Worm (Caenorhabditis elegans) whole organism, L3 larva: ENCODE data around the gene str-84.
A peak's percentile ranks its signal among the peaks of the same experiment; 100 is the strongest.

Source experiments
- R02D3.7 ChIP-seq: fragments of 150-350 bp; optimal IDR thresholded peaks from 2 replicates; lab custom pipeline; 2014; ENCODE audit warnings: missing biosample characterization, missing genetic modification characterization
- ZK546.5 ChIP-seq: sonication (generic microtip); optimal IDR thresholded peaks from 2 replicates; lab custom pipeline; 2017; ENCODE audit warnings: missing biosample characterization, missing genetic modification characterization
- aly-2 ChIP-seq: fragments of 150-350 bp; optimal IDR thresholded peaks from 2 replicates; lab custom pipeline; 2014; ENCODE audit warnings: missing biosample characterization, missing genetic modification characterization
- ama-1 ChIP-seq: fragments of 150-350 bp; optimal IDR thresholded peaks from 2 replicates; lab custom pipeline; 2018
- ceh-16 ChIP-seq: sonication (generic microtip); optimal IDR thresholded peaks from 2 replicates; lab custom pipeline; 2017; ENCODE audit warnings: missing biosample characterization, missing genetic modification characterization
- ceh-28 ChIP-seq: fragments of 150-350 bp; optimal IDR thresholded peaks from 2 replicates; lab custom pipeline; 2014; ENCODE audit warnings: missing biosample characterization, missing genetic modification reagents, missing genetic modification characterization
- ceh-82 ChIP-seq: fragments of 150-350 bp; optimal IDR thresholded peaks from 2 replicates; lab custom pipeline; 2014; ENCODE audit warnings: missing biosample characterization, missing genetic modification characterization
- ceh-9 ChIP-seq: sonication (generic microtip); optimal IDR thresholded peaks from 2 replicates; lab custom pipeline; 2018; ENCODE audit warnings: missing biosample characterization, missing genetic modification characterization
- daf-12 ChIP-seq: fragments of 150-350 bp; optimal IDR thresholded peaks from 2 replicates; lab custom pipeline; 2014; ENCODE audit warnings: missing biosample characterization, missing genetic modification reagents, missing genetic modification characterization
- egl-27 ChIP-seq: sonication (generic microtip); optimal IDR thresholded peaks from 4 replicates; lab custom pipeline; 2017; ENCODE audit warnings: missing biosample characterization, missing genetic modification reagents, missing genetic modification characterization
- egl-5 ChIP-seq: fragments of 150-350 bp; optimal IDR thresholded peaks from 2 replicates; lab custom pipeline; 2017; ENCODE audit warnings: missing biosample characterization, missing genetic modification reagents, missing genetic modification characterization, inconsistent platforms
- elt-1 ChIP-seq: fragments of 150-350 bp; optimal IDR thresholded peaks from 2 replicates; lab custom pipeline; 2014; ENCODE audit warnings: missing biosample characterization, missing genetic modification characterization
- elt-2 ChIP-seq: sonication (generic microtip); optimal IDR thresholded peaks from 2 replicates; lab custom pipeline; 2016; ENCODE audit warnings: missing genetic modification reagents, mild to moderate bottlenecking, missing genetic modification characterization, missing compliant biosample characterization
- elt-3 ChIP-seq, 3 experiments: fragments of 150-350 bp in 1 of 3; sonication (generic microtip) in 2 of 3; optimal IDR thresholded peaks; 2 replicates in 2 of 3; 4 replicates in 1 of 3; lab custom pipeline; 2014 to 2017; ENCODE audit warnings: missing biosample characterization in 3 of 3, missing genetic modification characterization in 3 of 3
- eor-1 ChIP-seq, 2 experiments: fragments of 150-350 bp; optimal IDR thresholded peaks; 2 replicates each; lab custom pipeline; 2014 to 2018; ENCODE audit warnings: missing biosample characterization in 2 of 2, missing genetic modification characterization in 2 of 2
- fkh-10 ChIP-seq: sonication (generic microtip); optimal IDR thresholded peaks from 2 replicates; lab custom pipeline; 2017; ENCODE audit warnings: missing biosample characterization, missing genetic modification reagents, missing genetic modification characterization
- fkh-2 ChIP-seq: fragments of 150-350 bp; optimal IDR thresholded peaks from 2 replicates; lab custom pipeline; 2014; ENCODE audit warnings: missing biosample characterization, missing genetic modification reagents, missing genetic modification characterization
- fos-1 ChIP-seq: fragments of 150-350 bp; optimal IDR thresholded peaks from 2 replicates; lab custom pipeline; 2014; ENCODE audit warnings: missing biosample characterization, missing genetic modification characterization
- hmg-11 ChIP-seq: sonication (generic microtip); optimal IDR thresholded peaks from 2 replicates; lab custom pipeline; 2016; ENCODE audit warnings: missing genetic modification characterization, missing compliant biosample characterization
- jun-1 ChIP-seq: fragments of 150-350 bp; optimal IDR thresholded peaks from 2 replicates; lab custom pipeline; 2014; ENCODE audit warnings: missing biosample characterization, missing genetic modification reagents, missing genetic modification characterization
- lin-15B ChIP-seq: fragments of 150-350 bp; optimal IDR thresholded peaks from 2 replicates; lab custom pipeline; 2014; ENCODE audit warnings: missing biosample characterization, missing genetic modification characterization
- lin-39 ChIP-seq: fragments of 150-350 bp; optimal IDR thresholded peaks from 2 replicates; lab custom pipeline; 2018; ENCODE audit warnings: missing biosample characterization, missing genetic modification reagents, missing genetic modification characterization
- lsy-12 ChIP-seq: sonication (generic microtip); optimal IDR thresholded peaks from 2 replicates; lab custom pipeline; 2016; ENCODE audit warnings: mild to moderate bottlenecking, missing genetic modification characterization, missing compliant biosample characterization
- mdl-1 ChIP-seq: fragments of 150-350 bp; optimal IDR thresholded peaks from 2 replicates; lab custom pipeline; 2014; ENCODE audit warnings: missing biosample characterization, missing genetic modification characterization
- mml-1 ChIP-seq: fragments of 150-350 bp; sonication (generic microtip); optimal IDR thresholded peaks from 3 replicates; lab custom pipeline; 2014; ENCODE audit warnings: missing biosample characterization, missing genetic modification characterization
- nfya-1 ChIP-seq: sonication (generic microtip); optimal IDR thresholded peaks from 2 replicates; lab custom pipeline; 2017; ENCODE audit warnings: missing genetic modification characterization, mild to moderate bottlenecking, missing compliant biosample characterization, antibody characterized with exemption, moderate library complexity; ENCODE audit not compliant: insufficient read depth
- nhr-11 ChIP-seq: fragments of 150-350 bp; optimal IDR thresholded peaks from 2 replicates; lab custom pipeline; 2014; ENCODE audit warnings: missing biosample characterization, missing genetic modification characterization
- nhr-12 ChIP-seq: fragments of 150-350 bp; optimal IDR thresholded peaks from 2 replicates; lab custom pipeline; 2014; ENCODE audit warnings: missing biosample characterization, missing genetic modification characterization
- nhr-23 ChIP-seq: fragments of 150-350 bp; optimal IDR thresholded peaks from 2 replicates; lab custom pipeline; 2014; ENCODE audit warnings: missing biosample characterization, missing genetic modification reagents, missing genetic modification characterization
- nhr-237 ChIP-seq: fragments of 150-350 bp; optimal IDR thresholded peaks from 2 replicates; lab custom pipeline; 2014; ENCODE audit warnings: missing biosample characterization, missing genetic modification characterization
- nhr-25 ChIP-seq: sonication (generic microtip); optimal IDR thresholded peaks from 2 replicates; lab custom pipeline; 2017; ENCODE audit warnings: missing biosample characterization, missing genetic modification characterization
- nhr-28 ChIP-seq: fragments of 150-350 bp; optimal IDR thresholded peaks from 2 replicates; lab custom pipeline; 2014; ENCODE audit warnings: missing biosample characterization, missing genetic modification characterization
- nhr-43 ChIP-seq: sonication (generic microtip); optimal IDR thresholded peaks from 2 replicates; lab custom pipeline; 2016; ENCODE audit warnings: mild to moderate bottlenecking, missing genetic modification characterization, missing compliant biosample characterization; ENCODE audit not compliant: poor library complexity, severe bottlenecking
- nhr-67 ChIP-seq: fragments of 150-350 bp; optimal IDR thresholded peaks from 2 replicates; lab custom pipeline; 2014; ENCODE audit warnings: missing biosample characterization, missing genetic modification characterization
- nhr-76 ChIP-seq: fragments of 150-350 bp; sonication (generic microtip); optimal IDR thresholded peaks from 5 replicates; lab custom pipeline; 2014; ENCODE audit warnings: missing biosample characterization, missing genetic modification characterization
- nhr-77 ChIP-seq: fragments of 150-350 bp; optimal IDR thresholded peaks from 2 replicates; lab custom pipeline; 2014; ENCODE audit warnings: missing biosample characterization, missing genetic modification characterization
- pha-4 ChIP-seq: fragments of 150-350 bp; optimal IDR thresholded peaks from 2 replicates; lab custom pipeline; 2014; ENCODE audit warnings: missing biosample characterization, missing genetic modification reagents, missing genetic modification characterization
- pqm-1 ChIP-seq: fragments of 150-350 bp; optimal IDR thresholded peaks from 2 replicates; lab custom pipeline; 2017; ENCODE audit warnings: missing biosample characterization, missing genetic modification characterization, inconsistent platforms
- sea-2 ChIP-seq: fragments of 150-350 bp; sonication (generic microtip); optimal IDR thresholded peaks from 4 replicates; lab custom pipeline; 2014; ENCODE audit warnings: missing biosample characterization, missing genetic modification reagents, missing genetic modification characterization
- skn-1 ChIP-seq: fragments of 150-350 bp; optimal IDR thresholded peaks from 2 replicates; lab custom pipeline; 2014; ENCODE audit warnings: missing biosample characterization, missing genetic modification characterization
- snpc-4 ChIP-seq: fragments of 150-350 bp; optimal IDR thresholded peaks from 2 replicates; lab custom pipeline; 2014; ENCODE audit warnings: missing biosample characterization, missing genetic modification characterization
- tbx-2 ChIP-seq: sonication (generic microtip); optimal IDR thresholded peaks from 2 replicates; lab custom pipeline; 2016; ENCODE audit warnings: mild to moderate bottlenecking, missing genetic modification characterization, missing compliant biosample characterization
- unc-39 ChIP-seq: sonication (generic microtip); optimal IDR thresholded peaks from 4 replicates; lab custom pipeline; 2017; ENCODE audit warnings: missing biosample characterization, missing genetic modification characterization
- unc-62 ChIP-seq: fragments of 150-350 bp; sonication (generic microtip); optimal IDR thresholded peaks from 4 replicates; lab custom pipeline; 2014; ENCODE audit warnings: missing biosample characterization, missing genetic modification reagents, missing genetic modification characterization
- zag-1 ChIP-seq: fragments of 150-350 bp; optimal IDR thresholded peaks from 2 replicates; lab custom pipeline; 2014; ENCODE audit warnings: missing biosample characterization, missing genetic modification characterization
- ztf-11 ChIP-seq: fragments of 150-350 bp; optimal IDR thresholded peaks from 2 replicates; lab custom pipeline; 2014; ENCODE audit warnings: missing biosample characterization, missing genetic modification characterization
- ztf-4 ChIP-seq: fragments of 150-350 bp; optimal IDR thresholded peaks from 2 replicates; lab custom pipeline; 2014; ENCODE audit warnings: missing biosample characterization, missing genetic modification characterization

Gene str-84

DNA sequence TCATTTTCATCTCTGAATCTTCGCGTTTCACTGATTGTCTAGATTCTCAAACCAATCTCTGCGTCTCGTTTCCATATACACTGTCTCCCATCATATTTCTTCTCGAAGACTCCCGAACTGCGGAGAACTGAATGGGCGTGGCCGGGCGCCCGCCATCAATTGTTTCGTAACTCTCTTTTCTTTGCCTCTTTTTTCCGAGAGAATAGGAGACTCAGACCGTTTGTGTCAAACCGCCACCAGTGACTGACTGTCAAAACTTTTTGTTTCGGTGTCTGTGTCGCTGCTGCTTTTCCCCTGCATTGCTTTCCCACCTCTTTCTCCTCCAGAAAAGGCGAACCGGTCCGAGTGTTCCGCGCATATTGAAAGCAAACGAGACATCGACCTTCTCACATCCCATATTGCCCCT, 44.6 kb downstream of the str-84 start, which contains the start of gene unc-23:
Gene unc-23 (plus strand): TSS at position 176 of the 406 bp plus-strand sequence.
- TF ChIP-seq nhr-11 (tag; lab: Kevin White, UChicago) (peak; percentile 68), nhr-43 (tag; lab: Kevin White, UChicago) (peak; percentile 90), fkh-2 (tag; lab: Kevin White, UChicago) (no peak), nhr-237 (tag; lab: Kevin White, UChicago) (no peak), ceh-82 (tag; lab: Kevin White, UChicago) (no peak), zag-1 (tag; lab: Kevin White, UChicago) (no peak), mml-1 (tag; lab: Kevin White, UChicago) (peak; percentile 5), ceh-9 (no peak), aly-2 (tag; lab: Kevin White, UChicago) (no peak), nhr-76 (tag; lab: Kevin White, UChicago) (no peak), fos-1 (tag; lab: Kevin White, UChicago) (peak; percentile 56), pha-4 (peak; percentile 81), pqm-1 (tag; lab: Kevin White, UChicago) (peak; percentile 35), unc-62 (peak; percentile 70), lin-39 (peak; percentile 44), ztf-11 (tag; lab: Kevin White, UChicago) (no peak), elt-1 (tag; lab: Kevin White, UChicago) (peak; percentile 2), fkh-10 (GFP tag; lab: Kevin White, UChicago) (no peak), ceh-28 (peak; percentile 80), mdl-1 (tag; lab: Kevin White, UChicago) (no peak), ceh-16 (tag; lab: Kevin White, UChicago) (no peak), egl-27 (tag; lab: Kevin White, UChicago) (peak; percentile 50), snpc-4 (no peak), egl-5 (tag; lab: Kevin White, UChicago) (no peak), ama-1 (lab: Kevin White, UChicago) (peak; percentile 56), eor-1 (tag; optimal IDR thresholded peaks at IDR 0.05; lab: Kevin White, UChicago) (peak in 1 of 2 experiments; percentile 51), daf-12 (tag; lab: Kevin White, UChicago) (no peak), hmg-11 (tag; lab: Kevin White, UChicago) (no peak), unc-39 (tag; lab: Kevin White, UChicago) (no peak), skn-1 (no peak), nhr-28 (no peak), elt-2 (tag; lab: Kevin White, UChicago) (peak; percentile 84), nhr-23 (tag; lab: Kevin White, UChicago) (peak; percentile 86), nhr-67 (tag; lab: Kevin White, UChicago) (no peak), ZK546.5 (tag; lab: Kevin White, UChicago) (no peak), nhr-77 (tag; lab: Kevin White, UChicago) (no peak), tbx-2 (tag; lab: Kevin White, UChicago) (peak; percentile 43), nhr-12 (tag; lab: Kevin White, UChicago) (no peak), elt-3 (tag; optimal IDR thresholded peaks at IDR 0.05; lab: Kevin White, UChicago) (peak; percentile 31 to 67 (median 56)), sea-2 (GFP tag; lab: Kevin White, UChicago) (no peak), R02D3.7 (tag; lab: Kevin White, UChicago) (peak; percentile 48), ztf-4 (tag; lab: Kevin White, UChicago) (no peak), lsy-12 (tag; lab: Kevin White, UChicago) (peak; percentile 83), lin-15B (tag; lab: Kevin White, UChicago) (peak; percentile 26), jun-1 (peak; percentile 86), nfya-1 (tag; lab: Kevin White, UChicago) (peak; percentile 78), nhr-25 (tag; lab: Kevin White, UChicago) (peak; percentile 92)
